Fruit fly (Drosophila melanogaster) S2 (cell line): ENCODE data around the gene Esyt2.

Experiments used
- CG8478 ChIP-seq: fragments of >200 bp; optimal IDR thresholded peaks from 2 replicates; lab custom pipeline; 2018
- CTCF ChIP-seq, 2 experiments: fragments of >200 bp; optimal IDR thresholded peaks; 2 replicates each; lab custom pipeline; 2018

The Esyt2 gene

dm6 chr3R:24544388-24544787 is at the start of gene Esyt2:
Gene Esyt2, plus strand, starts transcription at chr3R:24544719.
- no peak for TF ChIP-seq CG8478 (lab: Kevin White, UChicago)
- no peak for TF ChIP-seq CTCF (optimal IDR thresholded peaks at IDR 0.05; lab: Kevin White, UChicago)

- TF ChIP-seq CTCF (optimal IDR thresholded peaks at IDR 0.05; lab: Kevin White, UChicago) (no peak), CG8478 (lab: Kevin White, UChicago) (no peak)
Measured at dm6 chr3R:24496084-24496483, 48.4 kb upstream of the Esyt2 start.

- TF ChIP-seq CG8478 (lab: Kevin White, UChicago) (no peak), CTCF (optimal IDR thresholded peaks at IDR 0.05; lab: Kevin White, UChicago) (peak; percentile 59 to 70)
Measured at dm6 chr3R:24503627-24504026, 40.9 kb upstream of the Esyt2 start.

DNA sequence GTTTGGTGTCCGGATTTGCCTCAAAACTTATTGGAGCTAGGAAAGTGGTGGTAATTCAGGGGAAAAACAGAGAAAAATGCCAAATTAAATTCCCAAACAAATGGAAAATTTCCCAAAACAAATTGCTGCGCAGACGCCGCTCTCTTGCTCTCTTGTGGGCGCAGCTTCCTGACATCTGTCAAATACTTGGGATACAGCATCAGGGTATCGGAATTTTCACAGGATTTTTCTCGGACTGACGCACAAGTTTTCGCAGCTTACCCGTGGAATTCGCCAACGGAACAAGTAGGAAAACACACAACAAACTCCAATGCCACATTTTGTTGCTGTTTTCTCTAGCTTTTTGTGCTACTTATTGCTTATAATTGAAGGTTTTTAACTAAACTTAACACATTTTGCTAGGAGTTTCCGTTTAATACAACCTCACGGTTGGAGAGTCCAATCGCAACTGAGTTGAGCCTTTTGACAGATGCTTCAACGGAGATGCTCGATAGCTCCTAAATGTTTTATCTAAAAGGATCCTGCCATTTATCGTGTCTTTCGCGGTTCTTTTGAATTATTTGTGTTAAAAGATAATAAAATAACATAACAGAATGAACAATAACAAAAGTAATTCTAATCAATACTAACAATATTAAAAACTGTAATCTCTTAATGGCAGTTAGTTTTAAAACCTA is 29.7 kb upstream of the Esyt2 start, which contains the start of the genes nAChRbeta2 and DZIP1:
nAChRbeta2 (minus strand) TSS at position 455 of the 677 bp plus-strand sequence.
DZIP1 (plus strand) TSS at position 627 of the 677 bp plus-strand sequence.
- TF ChIP-seq CTCF (optimal IDR thresholded peaks at IDR 0.05; lab: Kevin White, UChicago) = no peak
- TF ChIP-seq CG8478 (lab: Kevin White, UChicago) = no peak

DNA sequence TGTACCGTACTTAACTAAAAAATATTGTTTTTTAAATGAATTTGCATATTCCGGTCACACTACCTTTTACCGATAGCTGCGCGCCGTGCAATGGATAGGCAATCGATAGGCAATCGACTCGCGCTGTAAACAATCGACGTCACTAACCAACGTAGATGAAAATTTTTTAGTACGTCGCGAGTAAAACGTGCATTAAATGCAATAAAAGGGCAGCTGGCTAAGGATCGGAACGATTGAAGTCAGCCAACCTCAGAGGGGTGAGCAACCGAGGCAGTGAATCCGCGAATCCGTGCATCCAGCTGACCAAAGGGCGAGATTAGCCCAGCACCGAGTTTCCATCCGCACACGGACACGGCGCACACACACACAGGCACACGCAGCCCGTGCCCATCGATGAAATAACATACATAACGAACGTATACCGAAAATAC is 26.4 kb upstream of the Esyt2 start, which contains the start of gene Pp1alpha-96A:
Pp1alpha-96A (plus strand) TSS at position 121 of the 431 bp plus-strand sequence.
- TF ChIP-seq CG8478 (lab: Kevin White, UChicago) = no peak
- no peak for TF ChIP-seq CTCF (optimal IDR thresholded peaks at IDR 0.05; lab: Kevin White, UChicago)

DNA sequence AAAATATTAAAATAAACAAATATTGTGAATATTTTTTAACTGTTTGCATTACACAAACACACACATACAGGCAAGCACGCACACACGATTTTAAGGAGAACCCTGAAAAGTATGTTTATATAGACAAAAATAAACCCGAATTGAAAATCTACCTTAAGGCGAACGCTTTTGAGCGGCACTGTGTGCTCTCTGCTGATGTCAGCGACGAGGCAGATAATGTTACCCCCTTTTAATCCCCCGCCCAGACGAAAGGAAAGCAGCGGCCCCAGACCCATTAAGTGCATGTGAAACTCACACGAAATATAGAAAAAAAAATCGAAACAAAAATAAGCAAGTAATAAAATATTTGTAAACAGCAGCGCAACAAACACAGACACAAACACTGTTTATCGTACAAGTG is 23.2 kb upstream of the Esyt2 start:
- TF ChIP-seq CTCF (optimal IDR thresholded peaks at IDR 0.05; lab: Kevin White, UChicago) = no peak
- TF ChIP-seq CG8478 (lab: Kevin White, UChicago) = no peak

dm6 chr3R:24523578-24523977 is 20.9 kb upstream of the Esyt2 start, which contains the start of gene CG13622:
Gene CG13622, minus strand, starts transcription at chr3R:24523678.
- no peak for TF ChIP-seq CTCF (optimal IDR thresholded peaks at IDR 0.05; lab: Kevin White, UChicago)
- TF ChIP-seq CG8478 (lab: Kevin White, UChicago) = no peak

dm6 chr3R:24524426-24524974 is 20.0 kb upstream of the Esyt2 start, which contains the start of gene Jhbp12:
Gene Jhbp12, plus strand, starts transcription at chr3R:24524794.
- no peak for TF ChIP-seq CG8478 (lab: Kevin White, UChicago)
- no peak for TF ChIP-seq CTCF (optimal IDR thresholded peaks at IDR 0.05; lab: Kevin White, UChicago)

dm6 chr3R:24525983-24526661 is 18.4 kb upstream of the Esyt2 start:
- no peak for TF ChIP-seq CG8478 (lab: Kevin White, UChicago)

DNA sequence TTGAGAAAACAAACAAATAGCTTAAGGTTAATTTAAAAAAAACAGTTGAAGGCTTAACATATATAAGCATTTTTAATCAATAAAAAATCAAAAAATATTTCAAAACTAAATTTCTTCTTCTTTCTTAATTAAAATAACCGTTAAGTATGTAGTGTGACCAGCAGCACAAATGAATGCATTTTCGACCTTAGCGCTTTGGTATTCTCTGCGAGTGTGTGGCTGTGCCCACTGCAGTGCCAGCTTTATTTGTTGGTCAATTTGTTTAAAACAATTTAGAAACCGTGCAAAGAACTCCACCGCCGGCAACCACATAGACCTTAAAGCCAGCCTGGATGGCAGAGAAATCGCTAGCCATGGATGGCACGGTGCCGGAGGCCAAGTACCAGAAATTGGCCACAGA is 16.7 kb upstream of the Esyt2 start, which contains the start of gene CG6607:
CG6607 (plus strand) TSS at position 203 of the 400 bp plus-strand sequence.
- no peak for TF ChIP-seq CTCF (optimal IDR thresholded peaks at IDR 0.05; lab: Kevin White, UChicago)
- no peak for TF ChIP-seq CG8478 (lab: Kevin White, UChicago)

- TF ChIP-seq CG8478 (lab: Kevin White, UChicago) = no peak
- TF ChIP-seq CTCF (optimal IDR thresholded peaks at IDR 0.05; lab: Kevin White, UChicago) = no peak
Measured at dm6 chr3R:24530328-24530727, 14.2 kb upstream of the Esyt2 start, which contains the start of the genes CG13623 and ana1. Gene CG13623, minus strand, starts transcription at chr3R:24530558. Gene ana1, plus strand, starts transcription at chr3R:24530576.

- no peak for TF ChIP-seq CTCF (optimal IDR thresholded peaks at IDR 0.05; lab: Kevin White, UChicago)
Measured at dm6 chr3R:24543033-24543675, 1.4 kb upstream of the Esyt2 start.

DNA sequence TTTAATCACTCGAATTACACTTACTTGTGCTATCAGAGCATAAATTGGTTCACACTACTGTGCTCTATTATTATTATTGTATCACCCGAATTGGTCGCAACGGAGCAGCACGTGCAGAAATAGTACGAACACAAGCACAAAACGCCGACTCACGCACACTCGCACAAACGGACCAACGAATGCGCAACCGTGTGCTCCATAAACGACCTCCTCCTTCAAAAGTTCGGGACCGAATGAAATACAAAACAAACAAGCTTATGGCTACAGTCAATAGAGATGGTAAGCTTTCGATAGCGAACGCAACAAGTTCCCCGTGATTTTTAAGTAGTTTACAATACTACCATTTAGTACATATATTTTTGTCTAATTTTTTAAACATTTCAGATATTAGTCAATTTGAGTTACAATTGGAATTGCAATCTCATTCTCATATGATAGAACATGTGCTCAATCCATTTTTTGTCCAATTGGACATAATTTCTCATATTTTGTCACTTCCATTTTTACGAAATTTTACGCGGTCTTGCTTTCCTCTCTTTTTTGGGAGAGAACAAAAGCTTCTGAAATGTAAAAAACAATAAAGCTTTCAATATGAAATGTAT is 742 bp upstream of the Esyt2 start, which contains the start of gene Cftr:
Cftr (minus strand) TSS at position 239 of the 602 bp plus-strand sequence.
- TF ChIP-seq CTCF (optimal IDR thresholded peaks at IDR 0.05; lab: Kevin White, UChicago) (no peak), CG8478 (lab: Kevin White, UChicago) (no peak)

dm6 chr3R:24548216-24548615 is 3.7 kb downstream of the Esyt2 start:
- TF ChIP-seq CG8478 (lab: Kevin White, UChicago) (no peak), CTCF (optimal IDR thresholded peaks at IDR 0.05; lab: Kevin White, UChicago) (no peak)
